Fruit fly (Drosophila melanogaster) whole organism: ENCODE data around the gene gish.

Experiments
- Dll ChIP-seq: fragments of >200 bp; optimal IDR thresholded peaks from 2 replicates; lab custom pipeline; 2017
- EcR ChIP-seq, 2 experiments: fragments of >200 bp; optimal IDR thresholded peaks; 2 replicates each; lab custom pipeline; 2017; ENCODE audit warnings: missing biosample characterization in 2 of 2, missing genetic modification characterization in 2 of 2, missing genetic modification reagents in 2 of 2
- psq ChIP-seq: fragments of >200 bp; optimal IDR thresholded peaks from 2 replicates; lab custom pipeline; 2017
- usp ChIP-seq: fragments of >200 bp; optimal IDR thresholded peaks from 2 replicates; lab custom pipeline; 2017; ENCODE audit warnings: missing biosample characterization, missing genetic modification characterization, mixed read lengths

DNA sequence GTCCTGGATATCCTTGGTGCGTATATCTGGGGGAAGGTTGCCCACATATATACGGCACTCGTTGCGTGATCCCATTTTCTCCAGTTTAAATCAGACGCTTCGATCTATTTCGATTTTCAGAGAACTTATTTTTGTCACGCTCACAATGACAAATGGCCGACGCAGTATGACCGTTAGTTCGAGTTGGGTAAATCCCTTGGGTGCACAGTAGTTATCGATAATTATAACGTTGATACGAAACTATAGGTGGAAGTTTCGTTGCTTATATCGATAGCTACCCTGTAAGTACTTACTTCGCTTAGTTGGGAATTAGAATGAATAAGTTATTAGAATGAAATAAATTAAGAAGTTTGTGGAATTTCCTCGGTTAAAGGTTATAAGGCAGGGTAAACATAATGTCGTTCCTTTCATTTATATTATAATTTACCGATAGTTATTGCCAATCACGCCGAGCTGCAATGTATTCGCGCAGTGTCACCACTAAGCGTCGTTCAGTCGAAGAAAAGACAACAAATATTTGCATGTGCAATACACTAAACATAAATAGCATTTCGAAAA is 69.6 kb downstream of the gish start, which contains the start of the genes SF2 and pad:
- no peak for TF ChIP-seq usp
- TF ChIP-seq EcR (GFP tag; optimal IDR thresholded peaks at IDR 0.05; lab: Kevin White, UChicago) = no peak
- no peak for TF ChIP-seq psq (lab: Kevin White, UChicago)
- no peak for TF ChIP-seq Dll
